Fruit fly (Drosophila melanogaster): Measurements from ENCODE around the gene CG34263.

CG34263 gene

dm6 chr3L:271501-272249 lies 6.0 kb upstream of the CG34263 start (continued):
- TF ChIP-seq CG30431 (GFP tag; optimal IDR thresholded peaks at IDR 0.05) (no peak), vfl (GFP tag; optimal IDR thresholded peaks at IDR 0.05) (no peak), CG8281 (tag; optimal IDR thresholded peaks at IDR 0.05) (no peak), Ravus (GFP tag; IDR thresholded peaks at IDR 0.05) (no peak), Tbp (GFP tag; optimal IDR thresholded peaks at IDR 0.05) (no peak), CG3281 (GFP tag; optimal IDR thresholded peaks at IDR 0.05) (no peak), Mes4 (GFP tag; optimal IDR thresholded peaks at IDR 0.05) (no peak), cad (GFP tag; optimal IDR thresholded peaks at IDR 0.05) (no peak), Lpt (GFP tag; optimal IDR thresholded peaks at IDR 0.05) (no peak), run (tag; optimal IDR thresholded peaks at IDR 0.05) (no peak), CG32772 (GFP tag; IDR thresholded peaks at IDR 0.05) (no peak), CG1832 (GFP tag; optimal IDR thresholded peaks at IDR 0.05) (no peak), Lim3 (GFP tag; IDR thresholded peaks at IDR 0.05) (no peak), bigmax (GFP tag; optimal IDR thresholded peaks at IDR 0.05) (no peak), phol (tag; optimal IDR thresholded peaks at IDR 0.05) (no peak), CG7987 (GFP tag; optimal IDR thresholded peaks at IDR 0.05) (no peak), vnd (GFP tag; IDR thresholded peaks at IDR 0.05; ENCODE audit: partially characterized antibody) (no peak), prd (optimal IDR thresholded peaks at IDR 0.05) (no peak), prd (GFP tag; IDR thresholded peaks at IDR 0.05) (no peak), org-1 (GFP tag; optimal IDR thresholded peaks at IDR 0.05) (no peak), CG6854 (GFP tag; optimal IDR thresholded peaks at IDR 0.05) (no peak), Hr78 (GFP tag; optimal IDR thresholded peaks at IDR 0.05) (no peak), sisA (GFP tag; IDR thresholded peaks at IDR 0.05) (no peak), CG2875 (GFP tag; optimal IDR thresholded peaks at IDR 0.05) (no peak), zfh1 (GFP tag; IDR thresholded peaks at IDR 0.05) (no peak), CG5180 (GFP tag; optimal IDR thresholded peaks at IDR 0.05) (peak; percentile 88), odd (GFP tag; optimal IDR thresholded peaks at IDR 0.05) (no peak), gce (GFP tag; IDR thresholded peaks at IDR 0.05) (no peak), Nf-YC (tag; optimal IDR thresholded peaks at IDR 0.05) (peak; percentile 13), trem (tag; optimal IDR thresholded peaks at IDR 0.05) (no peak), CG12299 (tag; optimal IDR thresholded peaks at IDR 0.05) (peak; percentile 8), HLH54F (GFP tag; optimal IDR thresholded peaks at IDR 0.05) (no peak), CG2199 (GFP tag; IDR thresholded peaks at IDR 0.05) (peak; percentile 92; the same call in 2 of the 3 replicates), Dll (GFP tag; IDR thresholded peaks at IDR 0.05; ENCODE audit: partially characterized antibody) (no peak), CG15514 (GFP tag; optimal IDR thresholded peaks at IDR 0.05) (no peak), CG13123 (GFP tag; optimal IDR thresholded peaks at IDR 0.05) (no peak), lab (GFP tag; optimal IDR thresholded peaks at IDR 0.05) (no peak), CG12769 (tag; optimal IDR thresholded peaks at IDR 0.05) (peak; percentile 48), CG34224 (GFP tag; IDR thresholded peaks at IDR 0.05; ENCODE audit: partially characterized antibody) (peak; percentile 53), CG3847 (GFP tag; IDR thresholded peaks at IDR 0.05) (no peak)

All from whole organism, embryonic.